Worm (Caenorhabditis elegans): Measurements from ENCODE around the gene ZC204.12.
"Not testable (repeated sequence)": the region's sequence is repeated elsewhere in the genome, so short reads cannot be mapped to it uniquely, and the experiment has no call there.

The ZC204.12 gene

DNA sequence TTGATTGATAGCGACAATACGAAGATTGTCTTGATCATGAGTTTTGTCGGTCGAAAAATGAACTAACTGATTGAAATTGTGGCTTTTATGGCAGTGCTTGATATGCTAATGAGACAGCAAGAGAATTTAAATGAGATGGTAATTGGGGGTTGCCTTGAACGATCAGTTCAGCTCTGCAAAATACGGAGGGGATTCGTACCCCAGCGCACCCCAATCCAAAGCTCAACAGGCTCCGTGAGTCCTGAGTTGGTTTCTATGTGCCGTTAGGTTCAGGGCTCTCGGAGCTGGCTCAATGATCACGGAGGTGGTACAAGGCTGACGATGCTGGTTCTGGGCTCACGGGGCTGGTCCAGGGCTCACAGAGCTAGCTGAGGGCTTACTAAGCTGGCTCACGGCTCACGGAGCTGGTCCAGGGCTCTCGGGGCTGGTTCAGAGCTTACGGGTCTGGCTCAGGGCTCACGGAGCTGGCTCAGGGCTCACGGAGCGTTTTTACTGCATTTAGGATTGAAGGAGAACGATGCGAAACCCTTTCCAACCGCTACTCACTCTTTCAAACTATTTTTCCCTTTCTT is 12.2 kb downstream of the ZC204.12 start, which contains the start of gene ZC204.6:
TSS of gene ZC204.6 (minus strand) at position 51 of the 572 bp plus-strand sequence.
- TF ChIP-seq dmd-8 (GFP tag; IDR thresholded peaks at IDR 0.05) (no peak), nhr-25 (tag; optimal IDR thresholded peaks at IDR 0.05; ENCODE audit: borderline replicate concordance, insufficient read depth) (no peak), snpc-1.2 (GFP tag; IDR thresholded peaks at IDR 0.05) (no peak), spr-3 (GFP tag; optimal IDR thresholded peaks at IDR 0.05) (no peak), ceh-20 (GFP tag; IDR thresholded peaks at IDR 0.05) (no peak), nhr-77 (tag; optimal IDR thresholded peaks at IDR 0.05) (no peak), nhr-11 (tag; optimal IDR thresholded peaks at IDR 0.05) (no peak), set-16 (GFP tag; IDR thresholded peaks at IDR 0.05) (peak; percentile 93), nhr-102 (tag; optimal IDR thresholded peaks at IDR 0.05) (no peak), ama-1 (optimal IDR thresholded peaks at IDR 0.05) (no peak), Y105C5A.15 (GFP tag; IDR thresholded peaks at IDR 0.05) (no peak), ceh-32 (tag; optimal IDR thresholded peaks at IDR 0.05; ENCODE audit: poor library complexity) (no peak), fkh-10 (GFP tag; optimal IDR thresholded peaks at IDR 0.05) (no peak), lin-29 (GFP tag; IDR thresholded peaks at IDR 0.05) (no peak), attf-4 (tag; optimal IDR thresholded peaks at IDR 0.05) (no peak), nhr-76 (tag; optimal IDR thresholded peaks at IDR 0.05) (no peak), aly-2 (tag; optimal IDR thresholded peaks at IDR 0.05) (no peak), lin-15B (tag; optimal IDR thresholded peaks at IDR 0.05) (no peak), F37D6.2 (tag; optimal IDR thresholded peaks at IDR 0.05) (no peak), ZK546.5 (tag; optimal IDR thresholded peaks at IDR 0.05) (no peak), cey-2 (tag; optimal IDR thresholded peaks at IDR 0.05; ENCODE audit: borderline replicate concordance, insufficient read depth) (no peak), ctbp-1 (GFP tag; IDR thresholded peaks at IDR 0.05) (no peak), egl-43 (GFP tag; IDR thresholded peaks at IDR 0.05) (0 out of 2 replicates have a peak, but pooled peaks have one; percentile 27), aha-1 (tag) (peak; percentile 42), hif-1 (tag; optimal IDR thresholded peaks at IDR 0.05) (no peak), lir-3 (tag; optimal IDR thresholded peaks at IDR 0.05) (no peak)

DNA sequence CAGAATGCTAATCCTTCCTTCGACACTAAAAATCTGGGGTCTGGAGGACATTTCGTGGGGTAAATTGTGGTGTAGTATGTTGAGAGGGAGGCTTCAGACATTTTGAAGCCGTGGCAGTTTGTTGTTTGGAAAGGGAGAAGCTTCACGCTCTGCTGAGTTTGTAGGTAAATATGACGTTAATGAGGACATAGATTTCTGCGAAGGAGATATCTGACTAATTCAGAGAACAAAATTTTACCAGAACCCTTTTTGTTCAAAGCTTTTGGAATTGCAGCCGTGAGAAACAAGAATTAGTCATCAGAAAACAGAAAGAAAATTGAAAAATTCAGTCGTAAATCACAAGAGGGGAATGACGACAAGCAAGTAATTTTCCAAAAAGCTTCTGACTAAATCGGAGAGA is 16.6 kb downstream of the ZC204.12 start, which contains the start of gene srh-72:
TSS of gene srh-72 (minus strand) at position 101 of the 400 bp plus-strand sequence.
- TF ChIP-seq zag-1 (tag; optimal IDR thresholded peaks at IDR 0.05), result no peak
- no peak for TF ChIP-seq lin-15B (tag; optimal IDR thresholded peaks at IDR 0.05)
- TF ChIP-seq ceh-28 (tag; optimal IDR thresholded peaks at IDR 0.05), result no peak
- no peak for TF ChIP-seq hmg-1.1 (GFP tag; IDR thresholded peaks at IDR 0.05)
- TF ChIP-seq dmd-9 (GFP tag; IDR thresholded peaks at IDR 0.05), result no peak
- no peak for TF ChIP-seq Y48G9A.11 (GFP tag; IDR thresholded peaks at IDR 0.05)
- TF ChIP-seq jun-1 (tag; optimal IDR thresholded peaks at IDR 0.05), result no peak
- no peak for TF ChIP-seq nhr-102 (tag; optimal IDR thresholded peaks at IDR 0.05)

DNA sequence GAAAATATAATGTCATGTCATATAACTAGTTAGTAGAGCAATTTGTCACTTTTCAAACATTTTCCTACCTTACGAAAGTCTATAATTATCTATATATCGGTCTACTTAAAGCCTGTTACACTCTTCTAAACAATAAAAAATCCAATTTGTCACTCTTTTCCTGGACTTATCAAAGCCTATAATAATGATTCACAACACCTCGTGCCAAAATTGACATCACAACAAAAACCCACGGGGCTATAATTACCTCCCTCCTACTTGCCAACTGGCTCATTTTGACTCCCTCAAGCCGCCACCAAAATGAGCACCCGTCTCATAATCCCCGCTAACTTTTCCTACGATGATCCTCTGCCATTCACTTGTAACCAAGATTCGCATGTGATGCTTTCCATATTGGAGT is 20.7 kb downstream of the ZC204.12 start, which contains the start of gene srg-20:
TSS of gene srg-20 (plus strand) at position 301 of the 400 bp plus-strand sequence.
- not testable (repeated sequence) for TF ChIP-seq F10B5.3, ztf-7, egl-27 (tag; optimal IDR thresholded peaks at IDR 0.05)

DNA sequence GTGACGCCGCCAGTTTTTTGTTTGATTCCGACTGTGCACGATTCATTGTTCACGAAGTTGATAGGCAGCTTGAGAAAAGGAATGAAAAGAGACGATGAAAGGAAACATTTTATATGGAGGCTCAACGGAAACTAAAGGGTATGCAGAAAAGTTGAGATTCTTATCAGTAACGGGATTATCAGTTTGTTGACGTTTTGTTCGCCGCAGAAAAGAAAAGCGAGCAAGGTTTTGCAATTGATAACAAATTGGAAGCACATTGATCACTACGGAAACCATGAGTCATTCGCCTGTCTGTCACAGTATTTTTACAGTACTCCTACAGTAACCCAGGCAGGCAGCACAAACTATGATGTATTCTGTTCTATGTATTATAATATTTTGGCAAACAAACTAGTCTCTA is 21.1 kb downstream of the ZC204.12 start:
- TF ChIP-seq nhr-28 (tag; optimal IDR thresholded peaks at IDR 0.05) (peak; percentile 4), aha-1 (tag) (peak; percentile 46), dmd-6 (GFP tag; IDR thresholded peaks at IDR 0.05) (peak; percentile 52; the same call in 1 of the 2 replicates), aly-2 (tag; optimal IDR thresholded peaks at IDR 0.05) (no peak)
